Fruit fly (Drosophila melanogaster) whole organism, embryonic: ENCODE data around the gene CG34034.

Experiments used
- CG10565 ChIP-seq: fragments of 200-800 bp; sonication (Bioruptor generic); optimal IDR thresholded peaks from 3 replicates; lab custom pipeline; 2016; ENCODE audit warnings: missing biosample characterization, mild to moderate bottlenecking, missing genetic modification characterization
- CG12299 ChIP-seq: fragments of 200-800 bp; sonication (Bioruptor generic); optimal IDR thresholded peaks from 2 replicates; lab custom pipeline; 2018; ENCODE audit warnings: missing biosample characterization, mild to moderate bottlenecking, missing genetic modification characterization
- CG18476 ChIP-seq: fragments of 200-800 bp; sonication (Bioruptor generic); optimal IDR thresholded peaks from 2 replicates; lab custom pipeline; 2016; ENCODE audit warnings: missing biosample characterization, mild to moderate bottlenecking, missing genetic modification characterization
- CG6654 ChIP-seq: fragments of 200-800 bp; sonication (Bioruptor generic); optimal IDR thresholded peaks from 2 replicates; lab custom pipeline; 2017; ENCODE audit warnings: missing biosample characterization, mild to moderate bottlenecking, missing genetic modification characterization
- CG6689 ChIP-seq: fragments of 200-800 bp; sonication (Bioruptor generic); IDR thresholded peaks from 2 replicates; pipeline ENCODE4 v1.3.6; 2022; ENCODE audit warnings: missing biosample characterization, missing genetic modification characterization
- MTF-1 ChIP-seq: fragments of 200-800 bp; sonication (Bioruptor generic); optimal IDR thresholded peaks from 2 replicates; lab custom pipeline; 2018; ENCODE audit warnings: missing biosample characterization, mild to moderate bottlenecking, missing genetic modification characterization, borderline replicate concordance
- Sry-δ ChIP-seq: fragments of 200-800 bp; sonication (Bioruptor generic); optimal IDR thresholded peaks from 2 replicates; lab custom pipeline; 2016; ENCODE audit warnings: missing biosample characterization, missing genetic modification characterization
- da ChIP-seq: fragments of 200-800 bp; sonication (Bioruptor generic); optimal IDR thresholded peaks from 2 replicates; lab custom pipeline; 2016; ENCODE audit warnings: missing biosample characterization, missing genetic modification characterization
- dmrt11E ChIP-seq: fragments of 200-800 bp; sonication (Bioruptor generic); optimal IDR thresholded peaks from 3 replicates; lab custom pipeline; 2018; ENCODE audit warnings: missing biosample characterization, mild to moderate bottlenecking, missing genetic modification characterization, moderate library complexity
- sens-2 ChIP-seq: fragments of 200-800 bp; sonication (Bioruptor generic); IDR thresholded peaks from 2 replicates; pipeline ENCODE4 v1.3.6; 2022; ENCODE audit warnings: missing biosample characterization, missing genetic modification characterization
- ttk ChIP-seq: fragments of 200-800 bp; sonication (Bioruptor generic); IDR thresholded peaks from 2 replicates; pipeline ENCODE4 v2.1.2; 2022; ENCODE audit warnings: missing biosample characterization, missing genetic modification characterization
- vnd ChIP-seq: fragments of 200-800 bp; sonication (Bioruptor generic); IDR thresholded peaks from 3 replicates; pipeline ENCODE4 v1.3.6; 2022; ENCODE audit warnings: missing biosample characterization, missing genetic modification characterization; ENCODE audit not compliant: partially characterized antibody

dm6 chr3R:21691114-21691513 is 47.8 kb downstream of the CG34034 start:
- no peak for TF ChIP-seq ttk
- no peak for TF ChIP-seq da
- TF ChIP-seq CG18476 (GFP tag; lab: Kevin White, UChicago), result no peak
- no peak for TF ChIP-seq CG10565
- TF ChIP-seq MTF-1 (GFP tag; lab: Kevin White, UChicago), result no peak
- no peak for TF ChIP-seq CG6689 (GFP tag; lab: Robert Waterston, UW)
- no peak for TF ChIP-seq CG12299 (tag; lab: Kevin White, UChicago)
- no peak for TF ChIP-seq CG6654 (GFP tag; lab: Kevin White, UChicago)
- no peak for TF ChIP-seq Sry-δ
- TF ChIP-seq dmrt11E (tag; lab: Kevin White, UChicago), result no peak
- no peak for TF ChIP-seq vnd (GFP tag; lab: Robert Waterston, UW)
- TF ChIP-seq sens-2 (GFP tag; lab: Robert Waterston, UW), result no peak
